Worm (Caenorhabditis elegans) whole organism, midembryonic: ENCODE data around the gene M199.135.

Experiments used
- med-1 ChIP-seq: sonication (generic microtip); optimal IDR thresholded peaks from 2 replicates; lab custom pipeline; 2017; ENCODE audit warnings: missing genetic modification characterization, mild to moderate bottlenecking, missing compliant biosample characterization, antibody characterized with exemption, missing genetic modification reagents; ENCODE audit not compliant: insufficient read depth
- ref-1 ChIP-seq: fragments of 200-800 bp; sonication (Bioruptor generic); conservative IDR thresholded peaks from 2 replicates; pipeline ENCODE4 v1.3.6; 2022; ENCODE audit warnings: missing genetic modification reagents, missing genetic modification characterization, missing compliant biosample characterization

DNA sequence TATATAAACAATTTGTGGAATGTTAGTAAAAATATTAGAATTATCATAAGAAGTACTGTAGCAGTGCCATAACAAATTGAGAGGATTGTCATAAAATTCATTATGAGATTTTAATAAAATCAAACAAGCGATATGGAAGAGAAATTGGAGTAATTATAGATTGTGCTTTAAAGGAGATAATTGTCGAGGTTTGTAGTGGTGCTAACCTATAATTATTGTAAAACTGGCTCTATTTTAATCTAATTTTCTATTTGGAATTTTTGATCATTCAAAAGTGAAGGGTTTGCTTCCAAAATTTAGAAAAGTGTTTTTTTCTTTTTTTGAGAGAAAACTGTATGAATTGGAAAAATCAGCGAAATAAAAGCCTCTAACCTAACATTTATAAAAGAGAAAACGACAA is 26.4 kb downstream of the M199.135 start, which contains the start of gene srg-51:
- TF ChIP-seq ref-1 (GFP tag; lab: Robert Waterston, UW) (no peak), med-1 (no peak)
